Worm (Caenorhabditis elegans) whole organism, late embryonic: ENCODE measurements around the gene T19C3.7.

Experiments used
- hlh-30 ChIP-seq: sonication (generic microtip); optimal IDR thresholded peaks from 2 replicates; lab custom pipeline; 2017; ENCODE audit warnings: antibody characterized with exemption, missing genetic modification characterization, missing compliant biosample characterization; ENCODE audit not compliant: insufficient read depth
- nfya-1 ChIP-seq: sonication (generic microtip); optimal IDR thresholded peaks from 2 replicates; lab custom pipeline; 2017; ENCODE audit warnings: missing genetic modification characterization, mild to moderate bottlenecking, missing compliant biosample characterization, antibody characterized with exemption, moderate library complexity

ce11 chrIII:683318-683717, 47.4 kb upstream of the T19C3.7 start, which contains the start of gene W02B3.4:
- TF ChIP-seq hlh-30 (tag; lab: Kevin White, UChicago) (no peak), nfya-1 (tag; lab: Kevin White, UChicago) (no peak)
